Worm (Caenorhabditis elegans): ENCODE data around the gene F32D8.4.
A peak's percentile ranks its signal among the peaks of the same experiment; 100 is the strongest.

The F32D8.4 gene

ce11 chrV:10896295-10896694 is 2.9 kb upstream of the F32D8.4 start, which contains the start of gene F32D8.13:
TSS of gene F32D8.13 (minus strand) at chrV:10896543.
- TF ChIP-seq madf-2 (tag; optimal IDR thresholded peaks at IDR 0.05) (no peak), hlh-30 (tag; optimal IDR thresholded peaks at IDR 0.05; ENCODE audit: insufficient read depth) (no peak), fax-1 (tag; optimal IDR thresholded peaks at IDR 0.05) (no peak), C38D4.7 (GFP tag; optimal IDR thresholded peaks at IDR 0.05) (no peak), K02D7.2 (tag; optimal IDR thresholded peaks at IDR 0.05) (no peak), eyg-1 (tag; optimal IDR thresholded peaks at IDR 0.05) (no peak), sox-2 (GFP tag; IDR thresholded peaks at IDR 0.05) (no peak), hlh-6 (tag; optimal IDR thresholded peaks at IDR 0.05) (no peak), ahr-1 (tag; optimal IDR thresholded peaks at IDR 0.05) (no peak), odd-2 (tag; optimal IDR thresholded peaks at IDR 0.05) (no peak), pat-9 (tag; optimal IDR thresholded peaks at IDR 0.05) (no peak), fkh-6 (tag; optimal IDR thresholded peaks at IDR 0.05) (no peak), ceh-48 (tag; optimal IDR thresholded peaks at IDR 0.05) (no peak), sox-4 (tag; optimal IDR thresholded peaks at IDR 0.05) (no peak), pros-1 (tag; optimal IDR thresholded peaks at IDR 0.05) (no peak), ets-4 (tag; optimal IDR thresholded peaks at IDR 0.05) (no peak), ceh-18 (tag; optimal IDR thresholded peaks at IDR 0.05) (no peak), hlh-15 (tag; optimal IDR thresholded peaks at IDR 0.05) (no peak), ceh-22 (tag; optimal IDR thresholded peaks at IDR 0.05) (no peak), mec-3 (tag; optimal IDR thresholded peaks at IDR 0.05; ENCODE audit: borderline replicate concordance) (no peak)

- TF ChIP-seq tbx-2 (tag; optimal IDR thresholded peaks at IDR 0.05) (peak; percentile 80), ceh-2 (tag; optimal IDR thresholded peaks at IDR 0.05) (peak; percentile 75), ceh-34 (tag; optimal IDR thresholded peaks at IDR 0.05) (peak; percentile 15), C08G9.2 (tag; optimal IDR thresholded peaks at IDR 0.05) (peak; percentile 89), eyg-1 (tag; optimal IDR thresholded peaks at IDR 0.05) (no peak), hlh-6 (tag; optimal IDR thresholded peaks at IDR 0.05) (no peak), hlh-13 (GFP tag; optimal IDR thresholded peaks at IDR 0.05) (no peak), F13H6.1 (tag; optimal IDR thresholded peaks at IDR 0.05) (no peak), odd-2 (tag; optimal IDR thresholded peaks at IDR 0.05) (no peak), dve-1 (tag; optimal IDR thresholded peaks at IDR 0.05) (peak; percentile 40), ref-2 (tag; optimal IDR thresholded peaks at IDR 0.05) (peak; percentile 74), fax-1 (tag; optimal IDR thresholded peaks at IDR 0.05) (peak; percentile 52), ceh-9 (tag; optimal IDR thresholded peaks at IDR 0.05) (no peak), unc-42 (tag; optimal IDR thresholded peaks at IDR 0.05) (peak; percentile 59), lim-6 (tag; optimal IDR thresholded peaks at IDR 0.05) (no peak), elt-4 (tag; optimal IDR thresholded peaks at IDR 0.05) (no peak), tbx-7 (tag; optimal IDR thresholded peaks at IDR 0.05) (peak; percentile 66), mec-3 (tag; optimal IDR thresholded peaks at IDR 0.05; ENCODE audit: borderline replicate concordance) (no peak), pros-1 (tag; optimal IDR thresholded peaks at IDR 0.05) (peak; percentile 24), ceh-31 (tag; optimal IDR thresholded peaks at IDR 0.05) (peak; percentile 92), elt-2 (tag; optimal IDR thresholded peaks at IDR 0.05) (peak; percentile 47), sdc-2 (tag; optimal IDR thresholded peaks at IDR 0.05) (no peak), T23F11.4 (GFP tag; optimal IDR thresholded peaks at IDR 0.05) (no peak), unc-3 (GFP tag; conservative IDR thresholded peaks at IDR 0.05) (no peak), unc-3 (tag; optimal IDR thresholded peaks at IDR 0.05) (no peak), ahr-1 (tag; optimal IDR thresholded peaks at IDR 0.05) (no peak), unc-55 (GFP tag; optimal IDR thresholded peaks at IDR 0.05) (peak; percentile 16), ets-4 (tag; optimal IDR thresholded peaks at IDR 0.05) (peak; percentile 76), pat-9 (tag; optimal IDR thresholded peaks at IDR 0.05) (no peak), ceh-14 (tag; optimal IDR thresholded peaks at IDR 0.05) (peak; percentile 59), hlh-8 (tag; optimal IDR thresholded peaks at IDR 0.05) (peak; percentile 66), fkh-6 (tag; optimal IDR thresholded peaks at IDR 0.05) (peak; percentile 0), nfya-1 (tag; optimal IDR thresholded peaks at IDR 0.05) (peak; percentile 43), rnt-1 (tag; optimal IDR thresholded peaks at IDR 0.05) (peak; percentile 45), zip-5 (tag; optimal IDR thresholded peaks at IDR 0.05) (peak; percentile 49)
Measured at ce11 chrV:10894601-10895000, 1.2 kb upstream of the F32D8.4 start, which contains the start of the genes F32D8.14 and F32D8.5. TSS of gene F32D8.14 (minus strand) at chrV:10894788. TSS of gene F32D8.5 (plus strand) at chrV:10894800.
